Fruit fly (Drosophila melanogaster) whole organism, wandering third instar larva: ENCODE results near the gene S6k.

Experiments used
- CG9705 ChIP-seq: fragments of 200-800 bp; sonication (Bioruptor generic); optimal IDR thresholded peaks from 2 replicates; lab custom pipeline; 2018; ENCODE audit warnings: missing biosample characterization, mild to moderate bottlenecking, missing genetic modification characterization
- Dfd ChIP-seq: fragments of >200 bp; optimal IDR thresholded peaks from 2 replicates; lab custom pipeline; 2017; ENCODE audit warnings: missing biosample characterization, missing genetic modification characterization
- Hr78 ChIP-seq: fragments of >200 bp; optimal IDR thresholded peaks from 2 replicates; lab custom pipeline; 2017; ENCODE audit warnings: missing biosample characterization, missing genetic modification characterization
- Hr83 ChIP-seq: fragments of 200-300 bp; sonication (Bioruptor generic); optimal IDR thresholded peaks from 2 replicates; lab custom pipeline; 2016; ENCODE audit warnings: missing biosample characterization, mild to moderate bottlenecking, missing genetic modification characterization, moderate library complexity; ENCODE audit not compliant: poor library complexity, severe bottlenecking
- Myc ChIP-seq: fragments of >200 bp; optimal IDR thresholded peaks from 2 replicates; lab custom pipeline; 2017
- OdsH ChIP-seq: fragments of 200-800 bp; sonication (Bioruptor generic); optimal IDR thresholded peaks from 2 replicates; lab custom pipeline; 2016; ENCODE audit warnings: missing biosample characterization, mild to moderate bottlenecking, missing genetic modification characterization
- br ChIP-seq: fragments of 200-800 bp; sonication (Bioruptor generic); optimal IDR thresholded peaks from 2 replicates; lab custom pipeline; 2016; ENCODE audit warnings: missing biosample characterization, missing genetic modification characterization
- fru ChIP-seq: fragments of 200-800 bp; sonication (Bioruptor generic); optimal IDR thresholded peaks from 3 replicates; lab custom pipeline; 2016; ENCODE audit warnings: missing biosample characterization, mild to moderate bottlenecking, missing genetic modification characterization
- pan ChIP-seq: fragments of >200 bp; optimal IDR thresholded peaks from 2 replicates; lab custom pipeline; 2017
- psq ChIP-seq: fragments of 200-800 bp; sonication (Bioruptor generic); optimal IDR thresholded peaks from 3 replicates; lab custom pipeline; 2017; ENCODE audit warnings: missing biosample characterization, mild to moderate bottlenecking, missing genetic modification characterization, moderate library complexity
- rgr ChIP-seq: fragments of 200-800 bp; sonication (Bioruptor generic); optimal IDR thresholded peaks from 3 replicates; lab custom pipeline; 2016; ENCODE audit warnings: missing biosample characterization, mild to moderate bottlenecking, missing genetic modification characterization
- usp ChIP-seq: fragments of >200 bp; optimal IDR thresholded peaks from 2 replicates; lab custom pipeline; 2017; ENCODE audit warnings: missing biosample characterization, missing genetic modification characterization
- woc ChIP-seq: sonication (Bioruptor generic); optimal IDR thresholded peaks from 2 replicates; lab custom pipeline; 2016; ENCODE audit warnings: missing biosample characterization, mild to moderate bottlenecking, missing genetic modification characterization

- TF ChIP-seq Hr83 (GFP tag; lab: Kevin White, UChicago) = no peak
- TF ChIP-seq pan = no peak
- no peak for TF ChIP-seq Myc (lab: Kevin White, UChicago)
- TF ChIP-seq fru (GFP tag; lab: Kevin White, UChicago) = no peak
- TF ChIP-seq CG9705 (GFP tag; lab: Kevin White, UChicago) = no peak
- TF ChIP-seq br (GFP tag; lab: Kevin White, UChicago) = no peak
- no peak for TF ChIP-seq usp
- TF ChIP-seq OdsH (GFP tag; lab: Kevin White, UChicago) = no peak
- no peak for TF ChIP-seq rgr
- no peak for TF ChIP-seq Hr78 (GFP tag; lab: Kevin White, UChicago)
- no peak for TF ChIP-seq psq (GFP tag; lab: Kevin White, UChicago)
- no peak for TF ChIP-seq Dfd (GFP tag; lab: Kevin White, UChicago)
- no peak for TF ChIP-seq woc (GFP tag; lab: Kevin White, UChicago)
These were observed 48.3 kb upstream of the S6k start for dm6 chr3L:5859029-5859428.
